Worm (Caenorhabditis elegans) whole organism, young adult: ENCODE measurements around the gene T07D4.2.

ENCODE experiments used
- C06A6.2 ChIP-seq: fragments of 200-800 bp; sonication (Bioruptor generic); conservative IDR thresholded peaks from 2 replicates; pipeline ENCODE4 v1.3.6; 2022; ENCODE audit warnings: missing genetic modification characterization, missing compliant biosample characterization
- ama-1 ChIP-seq, 3 experiments: fragments of 150-350 bp in 1 of 3; sonication (generic microtip) in 2 of 3; optimal IDR thresholded peaks; 2 replicates each; lab custom pipeline; 2014 to 2018; ENCODE audit warnings: missing biosample characterization in 2 of 3, missing genetic modification characterization in 2 of 3, missing genetic modification reagents in 2 of 3
- attf-5 ChIP-seq: fragments of 200-800 bp; sonication (Bioruptor generic); optimal IDR thresholded peaks from 2 replicates; lab custom pipeline; 2018; ENCODE audit warnings: mild to moderate bottlenecking, missing genetic modification characterization, missing compliant biosample characterization
- bed-1 ChIP-seq: fragments of 200-800 bp; sonication (Bioruptor generic); IDR thresholded peaks from 2 replicates; pipeline ENCODE4 v1.3.6; 2022; ENCODE audit warnings: missing genetic modification reagents, missing genetic modification characterization, missing compliant biosample characterization
- egl-18 ChIP-seq: fragments of 200-800 bp; sonication (Bioruptor generic); IDR thresholded peaks from 2 replicates; pipeline ENCODE4 v1.3.6; 2022; ENCODE audit warnings: missing genetic modification reagents, missing genetic modification characterization, missing compliant biosample characterization
- lin-54 ChIP-seq: fragments of 200-800 bp; sonication (Bioruptor generic); optimal IDR thresholded peaks from 2 replicates; lab custom pipeline; 2018; ENCODE audit warnings: mild to moderate bottlenecking, missing genetic modification characterization, missing compliant biosample characterization
- lir-1 ChIP-seq: fragments of 200-800 bp; sonication (Bioruptor generic); conservative IDR thresholded peaks from 2 replicates; pipeline ENCODE4 v1.3.6; 2022; ENCODE audit warnings: missing genetic modification reagents, missing genetic modification characterization, missing compliant biosample characterization
- madf-6 ChIP-seq: fragments of 200-800 bp; sonication (Bioruptor generic); IDR thresholded peaks from 2 replicates; pipeline ENCODE4 v1.3.6; 2022; ENCODE audit warnings: missing genetic modification reagents, missing genetic modification characterization, missing compliant biosample characterization
- nfya-1 ChIP-seq: sonication (generic microtip); optimal IDR thresholded peaks from 2 replicates; lab custom pipeline; 2017; ENCODE audit warnings: antibody characterized with exemption, missing compliant biosample characterization, missing genetic modification characterization, borderline replicate concordance; ENCODE audit not compliant: insufficient read depth
- nhr-120 ChIP-seq: fragments of 200-800 bp; sonication (Bioruptor generic); IDR thresholded peaks from 2 replicates; pipeline ENCODE4 v1.3.6; 2022; ENCODE audit warnings: missing genetic modification characterization, missing compliant biosample characterization
- nhr-90 ChIP-seq: sonication (generic microtip); optimal IDR thresholded peaks from 2 replicates; lab custom pipeline; 2016; ENCODE audit warnings: missing genotype, mild to moderate bottlenecking, missing genetic modification characterization, missing compliant biosample characterization
- sea-2 ChIP-seq: fragments of 200-800 bp; sonication (Bioruptor generic); IDR thresholded peaks from 2 replicates; pipeline ENCODE4 v1.3.6; 2022; ENCODE audit warnings: missing genetic modification characterization, missing compliant biosample characterization
- ztf-18 ChIP-seq: sonication (generic microtip); optimal IDR thresholded peaks from 2 replicates; lab custom pipeline; 2016; ENCODE audit warnings: missing genotype, mild to moderate bottlenecking, missing genetic modification characterization, missing compliant biosample characterization

DNA sequence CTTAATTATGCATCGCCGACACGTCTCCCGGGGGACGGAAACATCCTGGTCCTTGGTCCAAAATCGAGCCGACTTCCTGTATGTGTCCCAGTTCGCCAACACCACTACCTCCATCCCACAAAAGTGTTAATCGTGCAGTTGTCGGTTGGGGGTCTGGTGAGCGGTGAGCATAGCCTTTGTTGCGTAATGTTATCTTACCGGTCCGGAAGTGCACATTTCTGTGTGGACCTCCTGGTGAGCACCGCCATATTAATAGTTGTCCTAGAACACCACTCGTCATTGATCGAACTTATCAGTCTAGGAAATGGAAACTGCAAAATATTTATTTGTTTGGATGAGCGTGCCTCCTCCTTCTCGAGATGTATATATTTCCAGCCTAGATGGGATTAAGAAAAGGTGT lies 23.5 kb upstream of the T07D4.2 start:
- no peak for TF ChIP-seq ama-1 (optimal IDR thresholded peaks at IDR 0.05; lab: Kevin White, UChicago)
- no peak for TF ChIP-seq ama-1 (GFP tag; optimal IDR thresholded peaks at IDR 0.05; lab: Kevin White, UChicago)
- TF ChIP-seq madf-6 (GFP tag; lab: Robert Waterston, UW), result no peak
- no peak for TF ChIP-seq C06A6.2 (GFP tag; lab: Robert Waterston, UW)
- no peak for TF ChIP-seq nfya-1 (tag; lab: Kevin White, UChicago)
- TF ChIP-seq attf-5 (GFP tag; lab: Kevin White, UChicago), result no peak
- no peak for TF ChIP-seq egl-18 (GFP tag; lab: Robert Waterston, UW)
- TF ChIP-seq ztf-18 (tag; lab: Kevin White, UChicago), result no peak
- TF ChIP-seq sea-2, result no peak
- no peak for TF ChIP-seq nhr-90 (tag; lab: Kevin White, UChicago)
- no peak for TF ChIP-seq lin-54
- no peak for TF ChIP-seq nhr-120 (GFP tag; lab: Robert Waterston, UW)
- no peak for TF ChIP-seq lir-1 (GFP tag; lab: Robert Waterston, UW)
- no peak for TF ChIP-seq bed-1 (GFP tag; lab: Robert Waterston, UW)
